Fruit fly (Drosophila melanogaster): ENCODE data around the gene CG42526.

The CG42526 gene

dm6 chr3L:9410030-9410589, 25.1 kb downstream of the CG42526 start:
- no peak for TF ChIP-seq CG8478 (optimal IDR thresholded peaks at IDR 0.05)
- TF ChIP-seq CTCF (optimal IDR thresholded peaks at IDR 0.05), result no peak

- TF ChIP-seq CG8478 (optimal IDR thresholded peaks at IDR 0.05) (no peak), CTCF (optimal IDR thresholded peaks at IDR 0.05) (no peak)
These were observed 30.7 kb downstream of the CG42526 start, which contains the start of gene Cpr67B for dm6 chr3L:9404497-9404896. Cpr67B (plus strand) TSS chr3L:9404797.

dm6 chr3L:9402157-9402890, 32.9 kb downstream of the CG42526 start, which contains the start of gene eIF4E1:
eIF4E1 (minus strand) TSS chr3L:9402460.
- TF ChIP-seq CTCF (optimal IDR thresholded peaks at IDR 0.05), result peak in 1 of 2 experiments; percentile 12
- TF ChIP-seq CG8478 (optimal IDR thresholded peaks at IDR 0.05), result no peak

dm6 chr3L:9401354-9402156, 33.6 kb downstream of the CG42526 start:
- TF ChIP-seq CTCF (optimal IDR thresholded peaks at IDR 0.05) (peak in 1 of 2 experiments; percentile 36), CG8478 (optimal IDR thresholded peaks at IDR 0.05) (no peak)

dm6 chr3L:9400697-9401353, 34.4 kb downstream of the CG42526 start:
- no peak for TF ChIP-seq CTCF (optimal IDR thresholded peaks at IDR 0.05)
- no peak for TF ChIP-seq CG8478 (optimal IDR thresholded peaks at IDR 0.05)

dm6 chr3L:9399855-9400254, 35.3 kb downstream of the CG42526 start:
- no peak for TF ChIP-seq CTCF (optimal IDR thresholded peaks at IDR 0.05)
- no peak for TF ChIP-seq CG8478 (optimal IDR thresholded peaks at IDR 0.05)

dm6 chr3L:9399013-9399750, 36.0 kb downstream of the CG42526 start, which contains the start of gene CG4080:
CG4080 (minus strand) TSS chr3L:9399227.
- peak in 1 of 2 experiments; percentile 10 for TF ChIP-seq CTCF (optimal IDR thresholded peaks at IDR 0.05)
- TF ChIP-seq CG8478 (optimal IDR thresholded peaks at IDR 0.05), result no peak

dm6 chr3L:9398435-9398981, 36.7 kb downstream of the CG42526 start:
- TF ChIP-seq CG8478 (optimal IDR thresholded peaks at IDR 0.05), result no peak
- TF ChIP-seq CTCF (optimal IDR thresholded peaks at IDR 0.05), result no peak

- no peak for TF ChIP-seq CG8478 (optimal IDR thresholded peaks at IDR 0.05)
- no peak for TF ChIP-seq CTCF (optimal IDR thresholded peaks at IDR 0.05)
These were observed 37.2 kb downstream of the CG42526 start for dm6 chr3L:9398028-9398427.

dm6 chr3L:9397156-9397555, 38.0 kb downstream of the CG42526 start:
- TF ChIP-seq CG8478 (optimal IDR thresholded peaks at IDR 0.05), result no peak
- TF ChIP-seq CTCF (optimal IDR thresholded peaks at IDR 0.05), result no peak

- TF ChIP-seq CTCF (optimal IDR thresholded peaks at IDR 0.05), result no peak
- no peak for TF ChIP-seq CG8478 (optimal IDR thresholded peaks at IDR 0.05)
These were observed 38.5 kb downstream of the CG42526 start for dm6 chr3L:9396704-9397103.

dm6 chr3L:9396038-9396437, 39.2 kb downstream of the CG42526 start:
- no peak for TF ChIP-seq CTCF (optimal IDR thresholded peaks at IDR 0.05)
- no peak for TF ChIP-seq CG8478 (optimal IDR thresholded peaks at IDR 0.05)

dm6 chr3L:9391340-9391980, 43.7 kb downstream of the CG42526 start:
- TF ChIP-seq CG8478 (optimal IDR thresholded peaks at IDR 0.05) (no peak), CTCF (optimal IDR thresholded peaks at IDR 0.05) (no peak)
